Fruit fly (Drosophila melanogaster) whole organism, prepupa: ENCODE results near the gene Ctl1.

ENCODE experiments used
- Blimp-1 ChIP-seq: fragments of 200-800 bp; sonication (Bioruptor generic); optimal IDR thresholded peaks from 3 replicates; lab custom pipeline; 2017; ENCODE audit warnings: missing biosample characterization, missing genetic modification characterization, mild to moderate bottlenecking, moderate library complexity, missing genetic modification reagents
- CG10631 ChIP-seq: fragments of 200-800 bp; sonication (Bioruptor generic); optimal IDR thresholded peaks from 2 replicates; lab custom pipeline; 2016; ENCODE audit warnings: missing biosample characterization, missing genetic modification characterization
- CG11294 ChIP-seq: fragments of 200-800 bp; sonication (Bioruptor generic); IDR thresholded peaks from 2 replicates; pipeline ENCODE4 v1.3.6; 2022; ENCODE audit warnings: missing biosample characterization, missing genetic modification characterization
- CG11762 ChIP-seq: fragments of 200-800 bp; sonication (Bioruptor generic); optimal IDR thresholded peaks from 3 replicates; lab custom pipeline; 2016; ENCODE audit warnings: missing biosample characterization, missing genetic modification characterization; ENCODE audit not compliant: insufficient read depth
- CG11902 ChIP-seq: fragments of 200-800 bp; sonication (Bioruptor generic); optimal IDR thresholded peaks from 3 replicates; lab custom pipeline; 2016; ENCODE audit warnings: missing biosample characterization, missing genetic modification characterization
- CG15336 ChIP-seq: fragments of 200-800 bp; sonication (Bioruptor generic); IDR thresholded peaks from 2 replicates; pipeline ENCODE4 v1.3.6; 2022; ENCODE audit warnings: missing biosample characterization, missing genetic modification characterization
- CG1621 ChIP-seq: fragments of 200-800 bp; sonication (Bioruptor generic); optimal IDR thresholded peaks from 3 replicates; lab custom pipeline; 2018; ENCODE audit warnings: missing biosample characterization, mild to moderate bottlenecking, missing genetic modification characterization
- CG16779 ChIP-seq: fragments of 200-800 bp; sonication (Bioruptor generic); optimal IDR thresholded peaks from 3 replicates; lab custom pipeline; 2017; ENCODE audit warnings: missing biosample characterization, mild to moderate bottlenecking, missing genetic modification characterization
- CG3032 ChIP-seq: fragments of 200-800 bp; optimal IDR thresholded peaks from 2 replicates; lab custom pipeline; 2019; ENCODE audit warnings: missing biosample characterization, mild to moderate bottlenecking, missing genetic modification characterization, moderate library complexity
- CG31627 ChIP-seq: fragments of 200-800 bp; sonication (Bioruptor generic); optimal IDR thresholded peaks from 3 replicates; lab custom pipeline; 2016; ENCODE audit warnings: missing biosample characterization, missing genetic modification characterization
- CG32006 ChIP-seq: fragments of 200-800 bp; sonication (Bioruptor generic); optimal IDR thresholded peaks from 3 replicates; lab custom pipeline; 2017; ENCODE audit warnings: missing biosample characterization, mild to moderate bottlenecking, missing genetic modification characterization
- CG34406 ChIP-seq: fragments of 200-800 bp; sonication (Bioruptor generic); optimal IDR thresholded peaks from 3 replicates; lab custom pipeline; 2016; ENCODE audit warnings: missing biosample characterization, missing genetic modification characterization
- CG3919 ChIP-seq: fragments of 200-800 bp; sonication (Bioruptor generic); optimal IDR thresholded peaks from 3 replicates; lab custom pipeline; 2016; ENCODE audit warnings: missing biosample characterization, missing genetic modification characterization
- CG4318 ChIP-seq: fragments of 200-800 bp; sonication (Bioruptor generic); optimal IDR thresholded peaks from 3 replicates; lab custom pipeline; 2017; ENCODE audit warnings: missing biosample characterization, mild to moderate bottlenecking, missing genetic modification characterization
- CG6163 ChIP-seq: fragments of 200-800 bp; sonication (Bioruptor generic); IDR thresholded peaks from 3 replicates; pipeline ENCODE4 v1.3.6; 2022; ENCODE audit warnings: missing biosample characterization, missing genetic modification characterization
- CG6276 ChIP-seq: fragments of 200-800 bp; sonication (Bioruptor generic); optimal IDR thresholded peaks from 2 replicates; lab custom pipeline; 2017; ENCODE audit warnings: missing biosample characterization, mild to moderate bottlenecking, missing genetic modification characterization
- CG6808 ChIP-seq: fragments of 200-800 bp; sonication (Bioruptor generic); optimal IDR thresholded peaks from 3 replicates; lab custom pipeline; 2017; ENCODE audit warnings: missing biosample characterization, missing genetic modification characterization, mild to moderate bottlenecking, moderate library complexity, missing genetic modification reagents
- CG7368 ChIP-seq: fragments of 200-800 bp; sonication (Bioruptor generic); optimal IDR thresholded peaks from 3 replicates; lab custom pipeline; 2016; ENCODE audit warnings: missing biosample characterization, missing genetic modification characterization
- CG8319 ChIP-seq: fragments of 200-800 bp; sonication (Bioruptor generic); optimal IDR thresholded peaks from 3 replicates; lab custom pipeline; 2016; ENCODE audit warnings: missing biosample characterization, missing genetic modification characterization
- CG9139 ChIP-seq: fragments of 200-800 bp; sonication (Bioruptor generic); optimal IDR thresholded peaks from 3 replicates; lab custom pipeline; 2017; ENCODE audit warnings: missing biosample characterization, mild to moderate bottlenecking, missing genetic modification characterization
- Eip75B ChIP-seq: fragments of 200-800 bp; sonication (Bioruptor generic); optimal IDR thresholded peaks from 3 replicates; lab custom pipeline; 2016; ENCODE audit warnings: missing biosample characterization, missing genetic modification characterization
- Eip78C ChIP-seq: fragments of 200-800 bp; sonication (Bioruptor generic); peaks from one replicate; lab custom pipeline; 2016; ENCODE audit warnings: missing biosample characterization, missing genetic modification characterization
- Eip93F ChIP-seq: fragments of 200-800 bp; sonication (Bioruptor generic); optimal IDR thresholded peaks from 2 replicates; lab custom pipeline; 2016; ENCODE audit warnings: missing biosample characterization, mild to moderate bottlenecking, missing genetic modification characterization
- Ets21C ChIP-seq: fragments of 200-800 bp; sonication (Bioruptor generic); optimal IDR thresholded peaks from 3 replicates; lab custom pipeline; 2016; ENCODE audit warnings: missing biosample characterization, missing genetic modification characterization
- Ets96B ChIP-seq: fragments of 200-800 bp; optimal IDR thresholded peaks from 2 replicates; lab custom pipeline; 2019; ENCODE audit warnings: missing biosample characterization, mild to moderate bottlenecking, missing genetic modification characterization, moderate library complexity
- Gug ChIP-seq: fragments of 200-800 bp; sonication (Bioruptor generic); IDR thresholded peaks from 2 replicates; pipeline ENCODE4 v1.3.6; 2022; ENCODE audit warnings: missing biosample characterization, missing genetic modification characterization
- Hr38 ChIP-seq: sonication (Bioruptor generic); optimal IDR thresholded peaks from 2 replicates; lab custom pipeline; 2016; ENCODE audit warnings: missing biosample characterization, missing genetic modification characterization
- Hr39 ChIP-seq: fragments of 200-800 bp; sonication (Bioruptor generic); optimal IDR thresholded peaks from 2 replicates; lab custom pipeline; 2016; ENCODE audit warnings: missing biosample characterization, missing genetic modification characterization
- Hr4 ChIP-seq: fragments of 200-800 bp; sonication (Bioruptor generic); optimal IDR thresholded peaks from 3 replicates; lab custom pipeline; 2016; ENCODE audit warnings: missing biosample characterization, missing genetic modification characterization
- OdsH ChIP-seq: fragments of 200-800 bp; sonication (Bioruptor generic); optimal IDR thresholded peaks from 3 replicates; lab custom pipeline; 2016; ENCODE audit warnings: missing biosample characterization, missing genetic modification characterization
- Smox ChIP-seq: fragments of 200-800 bp; sonication (Bioruptor generic); optimal IDR thresholded peaks from 3 replicates; lab custom pipeline; 2016; ENCODE audit warnings: missing biosample characterization, missing genetic modification characterization
- Sox102F ChIP-seq: fragments of 200-800 bp; sonication (Bioruptor generic); optimal IDR thresholded peaks from 2 replicates; lab custom pipeline; 2016; ENCODE audit warnings: missing biosample characterization, mild to moderate bottlenecking, missing genetic modification characterization
- Sox14 ChIP-seq: fragments of 200-800 bp; sonication (Bioruptor generic); optimal IDR thresholded peaks from 3 replicates; lab custom pipeline; 2016; ENCODE audit warnings: missing biosample characterization, missing genetic modification characterization
- Sox15 ChIP-seq: fragments of 200-800 bp; sonication (Bioruptor generic); optimal IDR thresholded peaks from 3 replicates; lab custom pipeline; 2016; ENCODE audit warnings: missing biosample characterization, missing genetic modification characterization
- achi ChIP-seq: fragments of 200-800 bp; sonication (Bioruptor generic); optimal IDR thresholded peaks from 3 replicates; lab custom pipeline; 2016; ENCODE audit warnings: missing biosample characterization, missing genetic modification characterization
- acj6 ChIP-seq: fragments of 200-800 bp; sonication (Bioruptor generic); optimal IDR thresholded peaks from 3 replicates; lab custom pipeline; 2016; ENCODE audit warnings: missing biosample characterization, missing genetic modification characterization
- cyc ChIP-seq: fragments of 200-800 bp; sonication (Bioruptor generic); optimal IDR thresholded peaks from 3 replicates; lab custom pipeline; 2016; ENCODE audit warnings: missing biosample characterization, missing genetic modification characterization
- dac ChIP-seq: fragments of 200-800 bp; sonication (Bioruptor generic); optimal IDR thresholded peaks from 2 replicates; lab custom pipeline; 2017; ENCODE audit warnings: missing biosample characterization, mild to moderate bottlenecking, missing genetic modification characterization
- dsx ChIP-seq: fragments of 200-800 bp; optimal IDR thresholded peaks from 3 replicates; lab custom pipeline; 2019; ENCODE audit warnings: missing biosample characterization, mild to moderate bottlenecking, missing genetic modification characterization, moderate library complexity; ENCODE audit not compliant: poor library complexity, severe bottlenecking
- eg ChIP-seq: fragments of 200-800 bp; sonication (Bioruptor generic); IDR thresholded peaks from 3 replicates; pipeline ENCODE4 v1.3.6; 2022; ENCODE audit warnings: missing biosample characterization, missing genetic modification characterization
- esn ChIP-seq: fragments of 200-800 bp; sonication (Bioruptor generic); optimal IDR thresholded peaks from 2 replicates; lab custom pipeline; 2016; ENCODE audit warnings: missing biosample characterization, mild to moderate bottlenecking, missing genetic modification characterization, moderate library complexity
- fd59A ChIP-seq: fragments of 200-800 bp; sonication (Bioruptor generic); optimal IDR thresholded peaks from 2 replicates; lab custom pipeline; 2017; ENCODE audit warnings: missing biosample characterization, mild to moderate bottlenecking, missing genetic modification characterization, missing genetic modification reagents
- fd85E ChIP-seq: fragments of 200-800 bp; sonication (Bioruptor generic); optimal IDR thresholded peaks from 3 replicates; lab custom pipeline; 2016; ENCODE audit warnings: missing biosample characterization, missing genetic modification characterization
- lz ChIP-seq: fragments of 200-800 bp; sonication (Bioruptor generic); optimal IDR thresholded peaks from 3 replicates; lab custom pipeline; 2016; ENCODE audit warnings: missing biosample characterization, missing genetic modification characterization
- net ChIP-seq: fragments of 200-800 bp; sonication (Bioruptor generic); optimal IDR thresholded peaks from 3 replicates; lab custom pipeline; 2016; ENCODE audit warnings: missing biosample characterization, missing genetic modification characterization
- pdm3 ChIP-seq: fragments of 200-800 bp; sonication (Bioruptor generic); optimal IDR thresholded peaks from 3 replicates; lab custom pipeline; 2016; ENCODE audit warnings: missing biosample characterization, missing genetic modification characterization
- salr ChIP-seq, 2 experiments: fragments of 200-800 bp; sonication (Bioruptor generic); optimal IDR thresholded peaks; 3 replicates each; lab custom pipeline; 2016 to 2018; ENCODE audit warnings: missing biosample characterization in 2 of 2, missing genetic modification characterization in 2 of 2, mild to moderate bottlenecking in 1 of 2
- spab ChIP-seq: fragments of 200-800 bp; sonication (Bioruptor generic); optimal IDR thresholded peaks from 2 replicates; lab custom pipeline; 2017; ENCODE audit warnings: missing biosample characterization, mild to moderate bottlenecking, missing genetic modification characterization, missing genetic modification reagents
- ss ChIP-seq, 2 experiments: fragments of 200-800 bp; sonication (Bioruptor generic); optimal IDR thresholded peaks; 2 replicates in 1 of 2; 3 replicates in 1 of 2; lab custom pipeline; 2017 to 2018; ENCODE audit warnings: mild to moderate bottlenecking in 2 of 2, missing biosample characterization in 2 of 2, missing genetic modification characterization in 2 of 2, moderate library complexity in 1 of 2
- svp ChIP-seq: fragments of 200-800 bp; sonication (Bioruptor generic); peaks from one replicate; lab custom pipeline; 2016; ENCODE audit warnings: missing biosample characterization, missing genetic modification characterization
- topi ChIP-seq: fragments of 200-800 bp; sonication (Bioruptor generic); optimal IDR thresholded peaks from 3 replicates; lab custom pipeline; 2016; ENCODE audit warnings: missing biosample characterization, missing genetic modification characterization
- vri ChIP-seq: fragments of 200-800 bp; sonication (Bioruptor generic); optimal IDR thresholded peaks from 3 replicates; lab custom pipeline; 2016; ENCODE audit warnings: missing biosample characterization, mild to moderate bottlenecking, missing genetic modification characterization

Ctl1 gene

DNA sequence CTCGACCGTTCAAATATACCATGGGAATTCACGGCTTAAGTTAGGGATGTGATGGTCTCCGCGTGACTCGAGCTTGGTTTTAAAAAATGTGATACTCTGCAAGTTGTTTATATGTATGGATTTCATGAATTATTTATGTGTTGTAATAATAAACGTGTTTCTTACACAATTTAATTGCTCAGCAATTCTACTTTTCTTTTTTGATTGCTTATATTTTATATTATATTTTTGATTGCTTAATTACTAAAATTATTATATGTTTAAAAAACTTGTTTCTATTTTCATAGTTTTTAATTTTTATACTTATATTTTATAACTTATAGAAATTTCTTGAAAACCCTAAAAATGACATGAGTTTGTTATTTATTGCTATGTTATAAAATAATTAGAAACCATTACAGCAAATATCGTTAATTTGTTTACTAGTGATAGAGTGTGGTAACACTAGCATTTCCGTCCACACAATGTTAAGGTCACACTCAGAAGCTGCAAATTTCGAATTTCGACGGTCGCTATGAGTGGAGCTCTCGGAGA, 23.4 kb upstream of the Ctl1 start, which contains the start of the genes ago and CG1265:
ago (minus strand) TSS at position 6 of the 534 bp plus-strand sequence.
CG1265 (plus strand) TSS at position 476 of the 534 bp plus-strand sequence.
- peak; percentile 18 for TF ChIP-seq cyc (GFP tag; lab: Kevin White, UChicago)
- no peak for TF ChIP-seq Gug (GFP tag; lab: Robert Waterston, UW)
- no peak for TF ChIP-seq Sox15
- peak in 1 of 2 experiments; percentile 10 for TF ChIP-seq ss (GFP tag; optimal IDR thresholded peaks at IDR 0.05; lab: Kevin White, UChicago)
- peak; percentile 51 for TF ChIP-seq lz (GFP tag; lab: Kevin White, UChicago)
- TF ChIP-seq CG15336: no peak
- peak; percentile 1 for TF ChIP-seq CG6808 (GFP tag; lab: Kevin White, UChicago)
- TF ChIP-seq CG32006 (GFP tag; lab: Kevin White, UChicago): peak; percentile 48
- TF ChIP-seq Sox14: no peak
- peak; percentile 31 for TF ChIP-seq OdsH
- TF ChIP-seq topi (GFP tag; lab: Kevin White, UChicago): no peak
- TF ChIP-seq CG4318 (GFP tag; lab: Kevin White, UChicago): no peak
- peak; percentile 0 for TF ChIP-seq CG11762 (GFP tag; lab: Kevin White, UChicago)
- no peak for TF ChIP-seq Smox (GFP tag; lab: Kevin White, UChicago)
- TF ChIP-seq CG6276 (GFP tag; lab: Kevin White, UChicago): no peak
- no peak for TF ChIP-seq CG11294 (GFP tag; lab: Robert Waterston, UW)
- peak; percentile 42 for TF ChIP-seq acj6 (GFP tag; lab: Kevin White, UChicago)
- TF ChIP-seq CG7368: no peak
- peak; percentile 39 for TF ChIP-seq achi (GFP tag; lab: Kevin White, UChicago)
- TF ChIP-seq CG16779 (tag; lab: Kevin White, UChicago): no peak
- TF ChIP-seq esn (GFP tag; lab: Kevin White, UChicago): peak; percentile 40
- TF ChIP-seq CG1621: no peak
- TF ChIP-seq Hr4: peak; percentile 41
- TF ChIP-seq Ets21C (GFP tag; lab: Kevin White, UChicago): no peak
- TF ChIP-seq svp (GFP tag; lab: Kevin White, UChicago): no peak
- no peak for TF ChIP-seq spab (GFP tag; lab: Kevin White, UChicago)
- TF ChIP-seq CG11902 (GFP tag; lab: Kevin White, UChicago): peak; percentile 4
- peak; percentile 63 for TF ChIP-seq Eip78C
- peak; percentile 37 for TF ChIP-seq CG31627 (GFP tag; lab: Kevin White, UChicago)
- no peak for TF ChIP-seq CG3919
- no peak for TF ChIP-seq Sox102F (GFP tag; lab: Kevin White, UChicago)
- TF ChIP-seq dsx: no peak
- peak; percentile 23 for TF ChIP-seq Eip75B (GFP tag; lab: Kevin White, UChicago)
- TF ChIP-seq fd85E: no peak
- no peak for TF ChIP-seq CG9139 (GFP tag; lab: Kevin White, UChicago)
- no peak for TF ChIP-seq Hr38 (GFP tag; lab: Kevin White, UChicago)
- peak; percentile 31 for TF ChIP-seq Hr39 (GFP tag; lab: Kevin White, UChicago)
- TF ChIP-seq fd59A (GFP tag; lab: Kevin White, UChicago): no peak
- peak; percentile 67 for TF ChIP-seq CG3032 (tag; lab: Kevin White, UChicago)
- TF ChIP-seq pdm3 (GFP tag; lab: Kevin White, UChicago): peak; percentile 21
- TF ChIP-seq salr (GFP tag; optimal IDR thresholded peaks at IDR 0.05; lab: Kevin White, UChicago): peak in 1 of 2 experiments; percentile 36
- no peak for TF ChIP-seq Blimp-1 (GFP tag; lab: Kevin White, UChicago)
- TF ChIP-seq CG34406 (GFP tag; lab: Kevin White, UChicago): peak; percentile 40
- no peak for TF ChIP-seq CG8319 (GFP tag; lab: Kevin White, UChicago)
- TF ChIP-seq CG6163: no peak
- no peak for TF ChIP-seq net
- TF ChIP-seq eg (GFP tag; lab: Robert Waterston, UW): no peak
- peak; percentile 61 for TF ChIP-seq CG10631
- no peak for TF ChIP-seq Eip93F
- no peak for TF ChIP-seq vri (GFP tag; lab: Kevin White, UChicago)
- peak; percentile 28 for TF ChIP-seq Ets96B (tag; lab: Kevin White, UChicago)
- no peak for TF ChIP-seq dac
